Fruit fly (Drosophila melanogaster) whole organism, embryonic: ENCODE results near the gene CG3165.

Source experiments
- Abd-B ChIP-seq: fragments of 200-800 bp; sonication (Bioruptor generic); optimal IDR thresholded peaks from 2 replicates; lab custom pipeline; 2018; ENCODE audit warnings: missing biosample characterization, mild to moderate bottlenecking, missing genetic modification characterization, moderate library complexity
- Aef1 ChIP-seq: fragments of 200-800 bp; sonication (Bioruptor generic); IDR thresholded peaks from 3 replicates; pipeline ENCODE4 v1.3.6; 2022; ENCODE audit warnings: missing biosample characterization, missing genetic modification characterization
- Bdp1 ChIP-seq: fragments of 200-800 bp; sonication (Bioruptor generic); optimal IDR thresholded peaks from 3 replicates; lab custom pipeline; 2016; ENCODE audit warnings: missing biosample characterization, missing genetic modification characterization
- CG1024 ChIP-seq: fragments of 200-800 bp; sonication (Bioruptor generic); IDR thresholded peaks from 2 replicates; pipeline ENCODE4 v1.3.6; 2022; ENCODE audit warnings: missing biosample characterization, missing genetic modification characterization
- CG10366 ChIP-seq: fragments of 200-800 bp; sonication (Bioruptor generic); IDR thresholded peaks from 2 replicates; pipeline ENCODE4 v1.3.6; 2022; ENCODE audit warnings: missing biosample characterization, missing genetic modification characterization
- CG10979 ChIP-seq: fragments of 200-800 bp; sonication (Bioruptor generic); optimal IDR thresholded peaks from 2 replicates; lab custom pipeline; 2018; ENCODE audit warnings: missing biosample characterization, mild to moderate bottlenecking, missing genetic modification characterization, moderate library complexity
- CG14050 ChIP-seq: fragments of 200-800 bp; sonication (Bioruptor generic); IDR thresholded peaks from 3 replicates; pipeline ENCODE4 v1.3.6; 2022; ENCODE audit warnings: missing biosample characterization, missing genetic modification characterization
- CG14667 ChIP-seq: fragments of 200-800 bp; sonication (Bioruptor generic); IDR thresholded peaks from 2 replicates; pipeline ENCODE4 v1.3.6; 2022; ENCODE audit warnings: missing biosample characterization, missing genetic modification characterization
- CG15011 ChIP-seq: fragments of 200-800 bp; sonication (Bioruptor generic); optimal IDR thresholded peaks from 3 replicates; lab custom pipeline; 2018; ENCODE audit warnings: missing biosample characterization, mild to moderate bottlenecking, missing genetic modification characterization
- CG16779 ChIP-seq: fragments of 200-800 bp; sonication (Bioruptor generic); IDR thresholded peaks from 2 replicates; pipeline ENCODE4 v1.3.6; 2022; ENCODE audit warnings: missing biosample characterization, missing genetic modification characterization
- CG17802 ChIP-seq: fragments of 200-800 bp; sonication (Bioruptor generic); optimal IDR thresholded peaks from 2 replicates; lab custom pipeline; 2018; ENCODE audit warnings: missing biosample characterization, mild to moderate bottlenecking, missing genetic modification characterization, moderate library complexity
- CG17829 ChIP-seq: fragments of 200-800 bp; optimal IDR thresholded peaks from 2 replicates; lab custom pipeline; 2019; ENCODE audit warnings: missing biosample characterization, mild to moderate bottlenecking, missing genetic modification characterization, moderate library complexity
- CG1832 ChIP-seq: fragments of 200-800 bp; sonication (Bioruptor generic); optimal IDR thresholded peaks from 2 replicates; lab custom pipeline; 2017; ENCODE audit warnings: missing biosample characterization, mild to moderate bottlenecking, missing genetic modification characterization, inconsistent platforms
- CG2202 ChIP-seq: fragments of 200-800 bp; sonication (Bioruptor generic); optimal IDR thresholded peaks from 2 replicates; lab custom pipeline; 2018; ENCODE audit warnings: missing biosample characterization, mild to moderate bottlenecking, missing genetic modification characterization
- CG2875 ChIP-seq: fragments of 200-800 bp; sonication (Bioruptor generic); optimal IDR thresholded peaks from 2 replicates; lab custom pipeline; 2017; ENCODE audit warnings: missing biosample characterization, mild to moderate bottlenecking, missing genetic modification characterization, missing genetic modification reagents
- CG32532 ChIP-seq: fragments of 200-800 bp; sonication (Bioruptor generic); IDR thresholded peaks from 2 replicates; pipeline ENCODE4 v1.3.6; 2022; ENCODE audit warnings: missing biosample characterization, missing genetic modification characterization
- CG33213 ChIP-seq: fragments of 200-800 bp; sonication (Bioruptor generic); optimal IDR thresholded peaks from 3 replicates; lab custom pipeline; 2016; ENCODE audit warnings: missing biosample characterization, missing genetic modification characterization
- CG34422 ChIP-seq: fragments of 200-800 bp; sonication (Bioruptor generic); IDR thresholded peaks from 3 replicates; pipeline ENCODE4 v1.3.6; 2022; ENCODE audit warnings: missing biosample characterization, missing genetic modification characterization
- CG4730 ChIP-seq: fragments of 200-800 bp; sonication (Bioruptor generic); IDR thresholded peaks from 2 replicates; pipeline ENCODE4 v1.3.6; 2022; ENCODE audit warnings: missing biosample characterization, missing genetic modification characterization
- CG6654 ChIP-seq: fragments of 200-800 bp; sonication (Bioruptor generic); optimal IDR thresholded peaks from 2 replicates; lab custom pipeline; 2017; ENCODE audit warnings: missing biosample characterization, mild to moderate bottlenecking, missing genetic modification characterization
- CG7556 ChIP-seq: fragments of 200-800 bp; sonication (Bioruptor generic); optimal IDR thresholded peaks from 2 replicates; lab custom pipeline; 2017; ENCODE audit warnings: missing biosample characterization, mild to moderate bottlenecking, missing genetic modification characterization
- CG7839 ChIP-seq: fragments of 200-800 bp; sonication (Bioruptor generic); optimal IDR thresholded peaks from 3 replicates; lab custom pipeline; 2018; ENCODE audit warnings: missing biosample characterization, mild to moderate bottlenecking, missing genetic modification characterization, moderate library complexity
- CG8359 ChIP-seq: fragments of 200-800 bp; sonication (Bioruptor generic); optimal IDR thresholded peaks from 2 replicates; lab custom pipeline; 2017; ENCODE audit warnings: missing biosample characterization, mild to moderate bottlenecking, missing genetic modification characterization, borderline replicate concordance
- Dip2 ChIP-seq: fragments of 200-800 bp; sonication (Bioruptor generic); IDR thresholded peaks from 2 replicates; pipeline ENCODE4 v1.3.6; 2022; ENCODE audit warnings: missing biosample characterization, missing genetic modification characterization
- HLHmδ ChIP-seq: fragments of 200-800 bp; sonication (Bioruptor generic); optimal IDR thresholded peaks from 2 replicates; lab custom pipeline; 2018; ENCODE audit warnings: missing biosample characterization, mild to moderate bottlenecking, missing genetic modification characterization, moderate library complexity
- Hr3 ChIP-seq: fragments of 200-800 bp; sonication (Bioruptor generic); optimal IDR thresholded peaks from 3 replicates; lab custom pipeline; 2016; ENCODE audit warnings: missing biosample characterization, missing genetic modification characterization
- Lhr ChIP-seq: fragments of 200-800 bp; sonication (Bioruptor generic); optimal IDR thresholded peaks from 3 replicates; lab custom pipeline; 2017; ENCODE audit warnings: mild to moderate bottlenecking, missing biosample characterization, missing genetic modification reagents, missing genetic modification characterization
- MESR4 ChIP-seq: fragments of 200-800 bp; sonication (Bioruptor generic); optimal IDR thresholded peaks from 2 replicates; lab custom pipeline; 2018; ENCODE audit warnings: missing biosample characterization, mild to moderate bottlenecking, missing genetic modification characterization, moderate library complexity
- Max ChIP-seq: fragments of 200-800 bp; sonication (Bioruptor generic); optimal IDR thresholded peaks from 2 replicates; lab custom pipeline; 2016; ENCODE audit warnings: missing biosample characterization, mild to moderate bottlenecking, missing genetic modification characterization
- Ptx1 ChIP-seq: fragments of 200-800 bp; sonication (Bioruptor generic); IDR thresholded peaks from 2 replicates; pipeline ENCODE4 v1.3.6; 2022; ENCODE audit warnings: missing biosample characterization, missing genetic modification characterization
- Ravus ChIP-seq: fragments of 200-800 bp; sonication (Bioruptor generic); IDR thresholded peaks from 2 replicates; pipeline ENCODE4 v1.3.6; 2022; ENCODE audit warnings: missing biosample characterization, missing genetic modification characterization
- az2 ChIP-seq: fragments of 200-800 bp; sonication (Bioruptor generic); optimal IDR thresholded peaks from 3 replicates; lab custom pipeline; 2016; ENCODE audit warnings: missing biosample characterization, missing genetic modification characterization
- cato ChIP-seq: fragments of 200-800 bp; sonication (Bioruptor generic); optimal IDR thresholded peaks from 2 replicates; lab custom pipeline; 2016; ENCODE audit warnings: missing biosample characterization, missing genetic modification characterization, borderline replicate concordance
- chn ChIP-seq: fragments of 200-800 bp; sonication (Bioruptor generic); optimal IDR thresholded peaks from 2 replicates; lab custom pipeline; 2016; ENCODE audit warnings: missing biosample characterization, missing genetic modification characterization
- corto ChIP-seq: fragments of 200-800 bp; sonication (Bioruptor generic); optimal IDR thresholded peaks from 2 replicates; lab custom pipeline; 2016; ENCODE audit warnings: missing biosample characterization, mild to moderate bottlenecking, missing genetic modification characterization, moderate library complexity
- dati ChIP-seq: fragments of 200-800 bp; sonication (Bioruptor generic); IDR thresholded peaks from 2 replicates; pipeline ENCODE4 v1.3.6; 2022; ENCODE audit warnings: missing biosample characterization, missing genetic modification characterization
- dpn ChIP-seq, 2 experiments: fragments of 200-800 bp; sonication (Bioruptor generic); optimal IDR thresholded peaks; 3 replicates each; lab custom pipeline; 2016; ENCODE audit warnings: missing biosample characterization in 2 of 2, missing genetic modification characterization in 2 of 2
- fru ChIP-seq: fragments of >200 bp; optimal IDR thresholded peaks from 2 replicates; lab custom pipeline; 2017
- gem ChIP-seq: fragments of 200-800 bp; sonication (Bioruptor generic); optimal IDR thresholded peaks from 2 replicates; lab custom pipeline; 2019; ENCODE audit warnings: missing biosample characterization, mild to moderate bottlenecking, missing genetic modification characterization, moderate library complexity
- gro ChIP-seq: fragments of 200-800 bp; sonication (Bioruptor generic); optimal IDR thresholded peaks from 2 replicates; lab custom pipeline; 2016; ENCODE audit warnings: missing biosample characterization, missing genetic modification characterization
- ham ChIP-seq: fragments of 200-800 bp; sonication (Bioruptor generic); IDR thresholded peaks from 2 replicates; pipeline ENCODE4 v1.3.6; 2022; ENCODE audit warnings: missing biosample characterization, missing genetic modification characterization
- her ChIP-seq: fragments of 200-800 bp; sonication (Bioruptor generic); optimal IDR thresholded peaks from 2 replicates; lab custom pipeline; 2016; ENCODE audit warnings: missing biosample characterization, missing genetic modification characterization
- knrl ChIP-seq: fragments of 200-800 bp; sonication (Bioruptor generic); IDR thresholded peaks from 3 replicates; pipeline ENCODE4 v1.3.6; 2022; ENCODE audit warnings: missing biosample characterization, missing genetic modification characterization; ENCODE audit not compliant: partially characterized antibody
- lbe ChIP-seq: fragments of 200-800 bp; sonication (Bioruptor generic); optimal IDR thresholded peaks from 2 replicates; lab custom pipeline; 2016; ENCODE audit warnings: missing biosample characterization, mild to moderate bottlenecking, missing genetic modification characterization
- odd ChIP-seq: fragments of 200-800 bp; sonication (Bioruptor generic); optimal IDR thresholded peaks from 2 replicates; lab custom pipeline; 2017; ENCODE audit warnings: missing biosample characterization, mild to moderate bottlenecking, missing genetic modification characterization
- pb ChIP-seq: fragments of 200-800 bp; sonication (Bioruptor generic); optimal IDR thresholded peaks from 3 replicates; lab custom pipeline; 2016; ENCODE audit warnings: missing biosample characterization, missing genetic modification characterization
- peb ChIP-seq: fragments of 200-800 bp; sonication (Bioruptor generic); IDR thresholded peaks from 2 replicates; pipeline ENCODE4 v1.3.6; 2022; ENCODE audit warnings: missing biosample characterization, missing genetic modification characterization
- sens-2 ChIP-seq: fragments of 200-800 bp; sonication (Bioruptor generic); IDR thresholded peaks from 2 replicates; pipeline ENCODE4 v1.3.6; 2022; ENCODE audit warnings: missing biosample characterization, missing genetic modification characterization
- sisA ChIP-seq: fragments of 200-800 bp; sonication (Bioruptor generic); IDR thresholded peaks from 2 replicates; pipeline ENCODE4 v1.3.6; 2022; ENCODE audit warnings: missing biosample characterization, missing genetic modification characterization
- tap ChIP-seq: fragments of 200-800 bp; optimal IDR thresholded peaks from 3 replicates; lab custom pipeline; 2019; ENCODE audit warnings: missing biosample characterization, mild to moderate bottlenecking, missing genetic modification characterization, moderate library complexity
- usp ChIP-seq: fragments of >200 bp; optimal IDR thresholded peaks from 2 replicates; lab custom pipeline; 2017; ENCODE audit warnings: missing biosample characterization, missing genetic modification characterization
- zf30C ChIP-seq: fragments of 200-800 bp; sonication (Bioruptor generic); optimal IDR thresholded peaks from 3 replicates; lab custom pipeline; 2018; ENCODE audit warnings: missing biosample characterization, mild to moderate bottlenecking, missing genetic modification characterization

CG3165 gene

DNA sequence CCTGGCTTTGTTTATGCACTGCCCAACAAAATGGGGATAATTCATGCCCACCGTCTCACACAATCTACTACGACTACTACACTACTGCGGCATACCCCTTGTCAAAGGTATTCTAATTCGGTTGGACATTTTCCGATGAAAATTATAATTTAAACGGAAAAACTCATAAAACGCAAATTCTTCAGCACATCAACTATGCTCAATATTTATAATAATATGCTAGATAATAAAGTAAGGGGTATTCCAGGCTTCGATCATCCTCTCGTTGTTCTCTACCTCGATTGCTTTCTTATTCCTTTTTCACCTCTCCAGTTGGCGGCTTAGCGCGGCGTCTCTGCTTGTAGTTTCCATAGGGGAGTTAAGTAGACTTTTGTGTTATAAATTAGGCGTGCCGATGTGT lies 35.6 kb upstream of the CG3165 start (continued):
- no peak for TF ChIP-seq CG2202 (tag; lab: Kevin White, UChicago)
- TF ChIP-seq MESR4 (GFP tag; lab: Kevin White, UChicago) = no peak
- peak; percentile 44 for TF ChIP-seq Ptx1
- TF ChIP-seq Hr3 (GFP tag; lab: Kevin White, UChicago) = no peak
- no peak for TF ChIP-seq ham
- TF ChIP-seq Ravus (GFP tag; lab: Robert Waterston, UW) = no peak
- TF ChIP-seq odd = no peak
- TF ChIP-seq Dip2 (GFP tag; lab: Robert Waterston, UW) = no peak
- TF ChIP-seq knrl (GFP tag; lab: Robert Waterston, UW) = no peak
- TF ChIP-seq CG10366 (GFP tag; lab: Robert Waterston, UW) = peak; percentile 23; the same call in 1 of the 2 replicates
- TF ChIP-seq CG17829 (tag; lab: Kevin White, UChicago) = no peak
- no peak for TF ChIP-seq CG34422 (GFP tag; lab: Robert Waterston, UW)
- TF ChIP-seq CG15011 = no peak
- TF ChIP-seq CG14050 (GFP tag; lab: Robert Waterston, UW) = no peak
- no peak for TF ChIP-seq CG33213
- TF ChIP-seq HLHmδ (GFP tag; lab: Kevin White, UChicago) = no peak
- no peak for TF ChIP-seq CG8359 (GFP tag; lab: Kevin White, UChicago)

DNA sequence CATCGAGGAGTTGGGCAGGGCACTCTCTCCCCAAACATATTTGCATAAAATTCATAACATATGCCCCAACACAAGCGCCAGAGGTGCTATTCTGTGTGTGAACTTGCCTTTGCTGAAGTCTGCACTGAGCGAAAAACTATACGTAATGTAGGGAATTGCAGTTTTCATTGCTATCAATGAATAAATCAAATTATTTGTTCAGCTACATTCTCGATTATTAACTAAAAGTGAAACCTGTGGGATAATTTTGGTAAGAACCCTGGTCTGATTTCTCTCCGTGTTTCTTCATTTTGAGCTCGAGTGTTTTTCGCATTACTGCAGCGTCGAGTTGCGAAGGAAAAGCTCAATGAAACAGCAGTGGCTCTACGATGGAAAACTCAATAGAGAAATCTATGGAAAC lies 34.3 kb upstream of the CG3165 start:
- no peak for TF ChIP-seq CG17802 (tag; lab: Kevin White, UChicago)
- TF ChIP-seq CG1024 (GFP tag; lab: Robert Waterston, UW) = no peak
- no peak for TF ChIP-seq peb (GFP tag; lab: Robert Waterston, UW)
- no peak for TF ChIP-seq CG2875 (GFP tag; lab: Kevin White, UChicago)
- TF ChIP-seq Max = no peak
- TF ChIP-seq corto (GFP tag; lab: Kevin White, UChicago) = no peak
- TF ChIP-seq Bdp1 = no peak
- TF ChIP-seq pb = no peak
- no peak for TF ChIP-seq dpn (GFP tag; optimal IDR thresholded peaks at IDR 0.05; lab: Kevin White, UChicago)
- peak; percentile 25 for TF ChIP-seq CG7839
- TF ChIP-seq Abd-B = no peak
- TF ChIP-seq tap = no peak
- no peak for TF ChIP-seq zf30C (GFP tag; lab: Kevin White, UChicago)
- TF ChIP-seq CG10979 = no peak
- no peak for TF ChIP-seq chn
- TF ChIP-seq CG4730 = no peak
- no peak for TF ChIP-seq fru (lab: Kevin White, UChicago)
- peak; percentile 41; the same call in 1 of the 2 replicates for TF ChIP-seq sisA (GFP tag; lab: Robert Waterston, UW)
- TF ChIP-seq CG6654 = no peak
- peak; percentile 25 for TF ChIP-seq gem
- no peak for TF ChIP-seq az2 (GFP tag; lab: Kevin White, UChicago)
- TF ChIP-seq CG7556 (GFP tag; lab: Kevin White, UChicago) = no peak
- TF ChIP-seq CG1832 (GFP tag; lab: Kevin White, UChicago) = no peak
- no peak for TF ChIP-seq gro (GFP tag; lab: Kevin White, UChicago)
- no peak for TF ChIP-seq CG33213
- TF ChIP-seq Aef1 (GFP tag; lab: Robert Waterston, UW) = no peak
- no peak for TF ChIP-seq her (GFP tag; lab: Kevin White, UChicago)
- TF ChIP-seq CG32532 (GFP tag; lab: Robert Waterston, UW) = peak; percentile 30; the same call in 1 of the 2 replicates
- no peak for TF ChIP-seq lbe (GFP tag; lab: Kevin White, UChicago)
- TF ChIP-seq CG16779 (GFP tag; lab: Robert Waterston, UW) = no peak
- TF ChIP-seq cato (GFP tag; lab: Kevin White, UChicago) = no peak
- TF ChIP-seq CG14667 (GFP tag; lab: Robert Waterston, UW) = no peak
- no peak for TF ChIP-seq Lhr
- TF ChIP-seq usp (GFP tag; lab: Kevin White, UChicago) = no peak
- no peak for TF ChIP-seq dati (GFP tag; lab: Robert Waterston, UW)
- TF ChIP-seq sens-2 = no peak
